Worm (Caenorhabditis elegans): Measurements from ENCODE around the gene T18D3.1.

Gene T18D3.1

ce11 chrX:12463504-12463903, 9.0 kb downstream of the T18D3.1 start, which contains the start of gene T18D3.5:
Gene T18D3.5 (plus strand): TSS chrX:12463804.
- no peak for TF ChIP-seq nhr-41 (GFP tag; IDR thresholded peaks at IDR 0.05)

- TF ChIP-seq nhr-77 (tag; optimal IDR thresholded peaks at IDR 0.05) (peak; percentile 51), daf-16 (GFP tag; optimal IDR thresholded peaks at IDR 0.05) (no peak), daf-16 (tag; optimal IDR thresholded peaks at IDR 0.05) (peak; percentile 91), madf-5 (GFP tag; IDR thresholded peaks at IDR 0.05) (no peak), dmd-9 (GFP tag; IDR thresholded peaks at IDR 0.05) (no peak), pqm-1 (tag; optimal IDR thresholded peaks at IDR 0.05) (peak; percentile 74), hlh-11 (tag; optimal IDR thresholded peaks at IDR 0.05) (peak; percentile 66), Y75B8A.6 (GFP tag; IDR thresholded peaks at IDR 0.05) (no peak), nhr-28 (tag; optimal IDR thresholded peaks at IDR 0.05) (peak; percentile 85), dmd-6 (GFP tag; IDR thresholded peaks at IDR 0.05) (peak; percentile 58), nhr-102 (tag; optimal IDR thresholded peaks at IDR 0.05) (peak; percentile 19), php-3 (GFP tag; IDR thresholded peaks at IDR 0.05) (peak; percentile 68)
These were observed 12.2 kb downstream of the T18D3.1 start, which contains the start of gene cdf-2 for ce11 chrX:12466769-12467168. Gene cdf-2 (minus strand): TSS chrX:12466917.

- TF ChIP-seq hmg-1.1 (GFP tag; IDR thresholded peaks at IDR 0.05) (no peak), unc-39 (tag; optimal IDR thresholded peaks at IDR 0.05) (no peak), set-16 (GFP tag; IDR thresholded peaks at IDR 0.05) (peak; percentile 14; the same call in 1 of the 2 replicates)
These were observed 13.1 kb downstream of the T18D3.1 start, which contains the start of gene myo-2 for ce11 chrX:12467660-12468111. Gene myo-2 (plus strand): TSS chrX:12468061.

ce11 chrX:12469846-12470245, 15.3 kb downstream of the T18D3.1 start:
- TF ChIP-seq unc-62 (GFP tag; optimal IDR thresholded peaks at IDR 0.05 in 1 of 2) (peak in 1 of 2 experiments; percentile 94), unc-62 (tag; optimal IDR thresholded peaks at IDR 0.05) (no peak), mdt-29 (GFP tag; IDR thresholded peaks at IDR 0.05) (no peak)

- TF ChIP-seq zip-2 (tag; optimal IDR thresholded peaks at IDR 0.05): no peak
- TF ChIP-seq daf-16 (GFP tag; optimal IDR thresholded peaks at IDR 0.05): no peak
- no peak for TF ChIP-seq daf-16 (tag; optimal IDR thresholded peaks at IDR 0.05)
- TF ChIP-seq attf-4 (tag; optimal IDR thresholded peaks at IDR 0.05): no peak
- no peak for TF ChIP-seq R02D3.7 (tag; optimal IDR thresholded peaks at IDR 0.05)
- TF ChIP-seq ztf-7 (tag; optimal IDR thresholded peaks at IDR 0.05): no peak
- TF ChIP-seq madf-5 (GFP tag; IDR thresholded peaks at IDR 0.05): no peak
- TF ChIP-seq nhr-111 (GFP tag; optimal IDR thresholded peaks at IDR 0.05): no peak
- TF ChIP-seq dmd-8 (GFP tag; IDR thresholded peaks at IDR 0.05): no peak
- no peak for TF ChIP-seq egl-27 (tag; optimal IDR thresholded peaks at IDR 0.05)
- TF ChIP-seq saeg-2 (GFP tag; IDR thresholded peaks at IDR 0.05): no peak
- TF ChIP-seq skn-1 (tag; optimal IDR thresholded peaks at IDR 0.05): no peak
- peak; percentile 94 for TF ChIP-seq aha-1 (tag)
- no peak for TF ChIP-seq lim-7 (GFP tag; IDR thresholded peaks at IDR 0.05)
- TF ChIP-seq nhr-77 (tag; optimal IDR thresholded peaks at IDR 0.05): no peak
- TF ChIP-seq set-16 (GFP tag; IDR thresholded peaks at IDR 0.05): 0 out of 2 replicates have a peak, but pooled peaks have one; percentile 10
- TF ChIP-seq hif-1 (tag; optimal IDR thresholded peaks at IDR 0.05): no peak
- no peak for TF ChIP-seq lin-29 (GFP tag; IDR thresholded peaks at IDR 0.05)
- no peak for TF ChIP-seq ces-1 (GFP tag; optimal IDR thresholded peaks at IDR 0.05)
These were observed 17.7 kb downstream of the T18D3.1 start for ce11 chrX:12472232-12472631.

ce11 chrX:12476412-12476811, 21.9 kb downstream of the T18D3.1 start:
- peak in 1 of 2 experiments; percentile 6 for TF ChIP-seq unc-62 (GFP tag; optimal IDR thresholded peaks at IDR 0.05 in 1 of 2)
- TF ChIP-seq unc-62 (tag; optimal IDR thresholded peaks at IDR 0.05): no peak
- TF ChIP-seq aha-1 (tag): peak; percentile 54
- no peak for TF ChIP-seq fos-1 (tag; optimal IDR thresholded peaks at IDR 0.05)
- TF ChIP-seq ama-1 (optimal IDR thresholded peaks at IDR 0.05): no peak
- TF ChIP-seq ztf-7 (tag; optimal IDR thresholded peaks at IDR 0.05): no peak

All from whole organism, L4 larva.